Worm (Caenorhabditis elegans): ENCODE measurements around the gene srw-112.

DNA sequence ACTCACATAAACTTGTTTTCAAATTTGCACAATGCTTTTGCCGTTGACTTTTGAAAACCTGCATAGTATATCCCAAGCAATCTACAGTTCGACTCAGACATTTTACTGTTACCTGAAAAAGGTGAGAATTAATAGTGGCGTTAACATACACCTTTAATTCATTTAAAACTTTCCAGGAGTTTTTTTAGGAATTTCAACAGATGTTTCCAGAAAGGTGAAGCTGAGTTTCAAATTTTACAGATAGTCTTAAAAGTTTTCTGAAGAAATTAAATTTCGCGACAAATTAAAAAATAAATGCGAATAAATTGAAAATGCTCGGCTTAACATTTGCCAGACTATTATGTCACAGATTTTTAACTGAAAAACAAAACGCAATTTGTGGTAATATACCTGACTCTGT, 6.1 kb downstream of the srw-112 start, which contains the start of gene srw-119:
- TF ChIP-seq nhr-77 (tag; optimal IDR thresholded peaks at IDR 0.05), result no peak
- no peak for TF ChIP-seq ama-1 (optimal IDR thresholded peaks at IDR 0.05)

Data from whole organism, L1 larva.